Fruit fly (Drosophila melanogaster): ENCODE measurements around the gene gcm2.

Gene gcm2

dm6 chr2L:9660516-9660920 is 52.2 kb downstream of the gcm2 start (continued):
- TF ChIP-seq so (GFP tag; IDR thresholded peaks at IDR 0.05) = 0 out of 3 replicates have a peak, but pooled peaks have one; percentile 52
- peak; percentile 26 for TF ChIP-seq eyg (GFP tag; optimal IDR thresholded peaks at IDR 0.05)
- peak; percentile 42 for TF ChIP-seq CG3838 (GFP tag; optimal IDR thresholded peaks at IDR 0.05)
- TF ChIP-seq E2f2 (GFP tag; IDR thresholded peaks at IDR 0.05) = peak; percentile 45; the same call in 1 of the 2 replicates
- TF ChIP-seq Deaf1 (tag; optimal IDR thresholded peaks at IDR 0.05) = peak; percentile 63
- peak in 1 of 2 experiments; percentile 20 for TF ChIP-seq insv (GFP tag; optimal IDR thresholded peaks at IDR 0.05)
- peak; percentile 79 for TF ChIP-seq Ptx1 (GFP tag; IDR thresholded peaks at IDR 0.05)
- TF ChIP-seq H15 (GFP tag; IDR thresholded peaks at IDR 0.05) = peak; percentile 53; the same call in 1 of the 3 replicates
- peak; percentile 48 for TF ChIP-seq CG12155 (GFP tag; optimal IDR thresholded peaks at IDR 0.05)
- TF ChIP-seq CG18011 (GFP tag; optimal IDR thresholded peaks at IDR 0.05) = peak; percentile 64
- TF ChIP-seq CG10654 (GFP tag; optimal IDR thresholded peaks at IDR 0.05) = peak; percentile 32
- TF ChIP-seq CG6813 (GFP tag; optimal IDR thresholded peaks at IDR 0.05) = peak; percentile 70
- peak; percentile 51; the same call in 2 of the 3 replicates for TF ChIP-seq CG11093 (GFP tag; IDR thresholded peaks at IDR 0.05)
- no peak for TF ChIP-seq kah (GFP tag; optimal IDR thresholded peaks at IDR 0.05)
- TF ChIP-seq CG31224 (GFP tag; IDR thresholded peaks at IDR 0.05) = peak; percentile 71
- peak; percentile 58 for TF ChIP-seq CG14667 (GFP tag; IDR thresholded peaks at IDR 0.05)
- peak; percentile 90 for TF ChIP-seq Meics (GFP tag; optimal IDR thresholded peaks at IDR 0.05)
- TF ChIP-seq Opbp (GFP tag; IDR thresholded peaks at IDR 0.05; ENCODE audit: partially characterized antibody) = no peak
- TF ChIP-seq Oaz (GFP tag; IDR thresholded peaks at IDR 0.05) = peak; percentile 53
- peak; percentile 53 for TF ChIP-seq ems (GFP tag; optimal IDR thresholded peaks at IDR 0.05)
- TF ChIP-seq ap (GFP tag; IDR thresholded peaks at IDR 0.05) = peak; percentile 34; the same call in 1 of the 2 replicates
- TF ChIP-seq CG17328 (GFP tag; IDR thresholded peaks at IDR 0.05) = peak; percentile 36
- peak; percentile 66; the same call in 1 of the 4 replicates for TF ChIP-seq Gug (GFP tag; IDR thresholded peaks at IDR 0.05)
- peak; percentile 78 for TF ChIP-seq lilli (GFP tag; optimal IDR thresholded peaks at IDR 0.05)
- TF ChIP-seq BtbVII (GFP tag; optimal IDR thresholded peaks at IDR 0.05) = peak; percentile 79
- peak; percentile 88 for TF ChIP-seq CG10543 (GFP tag; optimal IDR thresholded peaks at IDR 0.05)
- TF ChIP-seq hkb (optimal IDR thresholded peaks at IDR 0.05) = no peak
- TF ChIP-seq hkb (GFP tag; IDR thresholded peaks at IDR 0.05) = peak; percentile 83
- peak; percentile 87 for TF ChIP-seq CG7839 (tag; optimal IDR thresholded peaks at IDR 0.05)
- peak; percentile 66 for TF ChIP-seq ind (GFP tag; optimal IDR thresholded peaks at IDR 0.05)
- TF ChIP-seq Ets97D (GFP tag; optimal IDR thresholded peaks at IDR 0.05) = peak; percentile 37
- TF ChIP-seq CG9727 (GFP tag; optimal IDR thresholded peaks at IDR 0.05) = peak; percentile 82
- peak; percentile 50; the same call in 1 of the 3 replicates for TF ChIP-seq C15 (GFP tag; IDR thresholded peaks at IDR 0.05)
- TF ChIP-seq CG17361 (GFP tag; IDR thresholded peaks at IDR 0.05) = no peak; the same call in 1 of the 3 replicates
- peak; percentile 80 for TF ChIP-seq CG9215 (GFP tag; IDR thresholded peaks at IDR 0.05)
- peak; percentile 55; the same call in 1 of the 2 replicates for TF ChIP-seq vvl (GFP tag; IDR thresholded peaks at IDR 0.05)
- no peak for TF ChIP-seq disco-r (GFP tag; optimal IDR thresholded peaks at IDR 0.05)
- peak; percentile 12 for TF ChIP-seq YL-1 (GFP tag; optimal IDR thresholded peaks at IDR 0.05)

All from whole organism, embryonic.